Worm (Caenorhabditis elegans) whole organism, L3 larva: Measurements from ENCODE around the gene gln-3.

Source experiments
- R02D3.7 ChIP-seq: fragments of 150-350 bp; optimal IDR thresholded peaks from 2 replicates; lab custom pipeline; 2014; ENCODE audit warnings: missing biosample characterization, missing genetic modification characterization
- aly-2 ChIP-seq: fragments of 150-350 bp; optimal IDR thresholded peaks from 2 replicates; lab custom pipeline; 2014; ENCODE audit warnings: missing biosample characterization, missing genetic modification characterization
- lin-39 ChIP-seq: fragments of 150-350 bp; optimal IDR thresholded peaks from 2 replicates; lab custom pipeline; 2018; ENCODE audit warnings: missing biosample characterization, missing genetic modification reagents, missing genetic modification characterization
- nhr-25 ChIP-seq: sonication (generic microtip); optimal IDR thresholded peaks from 2 replicates; lab custom pipeline; 2017; ENCODE audit warnings: missing biosample characterization, missing genetic modification characterization
- nhr-28 ChIP-seq: fragments of 150-350 bp; optimal IDR thresholded peaks from 2 replicates; lab custom pipeline; 2014; ENCODE audit warnings: missing biosample characterization, missing genetic modification characterization
- nhr-76 ChIP-seq: fragments of 150-350 bp; sonication (generic microtip); optimal IDR thresholded peaks from 5 replicates; lab custom pipeline; 2014; ENCODE audit warnings: missing biosample characterization, missing genetic modification characterization
- zag-1 ChIP-seq: fragments of 150-350 bp; optimal IDR thresholded peaks from 2 replicates; lab custom pipeline; 2014; ENCODE audit warnings: missing biosample characterization, missing genetic modification characterization

DNA sequence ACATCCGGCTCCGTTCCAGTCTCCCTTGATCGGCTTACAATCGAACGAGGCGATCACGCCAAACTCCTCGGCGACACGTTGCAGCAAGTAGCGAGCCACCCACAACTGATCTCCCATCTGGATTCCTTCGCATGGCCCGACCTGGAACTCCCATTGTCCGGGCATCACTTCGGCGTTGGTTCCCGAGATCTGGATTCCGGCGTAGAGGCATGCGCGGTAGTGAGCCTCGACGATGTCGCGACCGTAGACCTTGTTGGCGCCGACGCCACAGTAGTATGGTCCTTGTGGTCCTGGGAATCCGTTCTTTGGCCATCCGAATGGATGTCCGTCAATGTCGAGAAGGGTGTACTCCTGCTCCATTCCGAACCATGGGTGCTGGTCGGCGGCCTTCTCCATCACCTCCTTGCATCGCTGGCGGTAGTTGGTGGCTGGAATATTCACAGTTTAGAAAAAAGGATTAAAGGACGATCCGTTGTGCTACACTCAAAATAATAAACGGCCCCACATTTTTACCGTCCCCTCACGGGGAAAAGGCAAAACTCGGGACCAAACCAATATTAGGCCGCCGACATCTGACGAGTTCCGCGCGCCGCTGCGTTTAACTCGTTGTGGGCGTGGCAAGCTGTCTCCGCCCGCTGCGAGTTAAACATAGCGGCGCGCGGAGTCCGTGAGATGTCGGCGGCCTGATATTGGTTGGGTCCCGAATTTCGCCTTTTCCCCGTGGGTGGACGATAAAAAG is 1.6 kb downstream of the gln-3 start:
- TF ChIP-seq nhr-28 (tag; lab: Kevin White, UChicago) (no peak), nhr-76 (tag; lab: Kevin White, UChicago) (no peak), aly-2 (no peak), nhr-25 (tag; lab: Kevin White, UChicago) (no peak), lin-39 (tag; lab: Kevin White, UChicago) (no peak), zag-1 (no peak), R02D3.7 (tag; lab: Kevin White, UChicago) (no peak)
